Worm (Caenorhabditis elegans) whole organism, late embryonic: Measurements from ENCODE around the gene ZK177.2.

Experiments used
- C08G9.2 ChIP-seq: sonication (generic microtip); optimal IDR thresholded peaks from 2 replicates; lab custom pipeline; 2016; ENCODE audit warnings: mild to moderate bottlenecking, missing genetic modification characterization, moderate library complexity, missing compliant biosample characterization
- C38D4.7 ChIP-seq: fragments of 200-800 bp; sonication (Bioruptor generic); optimal IDR thresholded peaks from 2 replicates; lab custom pipeline; 2018; ENCODE audit warnings: mild to moderate bottlenecking, missing genetic modification characterization, moderate library complexity, missing compliant biosample characterization
- F13H6.1 ChIP-seq: sonication (generic microtip); optimal IDR thresholded peaks from 2 replicates; lab custom pipeline; 2016; ENCODE audit warnings: missing genetic modification characterization, missing compliant biosample characterization
- K02D7.2 ChIP-seq: sonication (generic microtip); optimal IDR thresholded peaks from 2 replicates; lab custom pipeline; 2017; ENCODE audit warnings: mild to moderate bottlenecking, missing genetic modification characterization, missing compliant biosample characterization
- K09A11.1 ChIP-seq: sonication (generic microtip); optimal IDR thresholded peaks from 2 replicates; lab custom pipeline; 2017; ENCODE audit warnings: antibody characterized with exemption, mild to moderate bottlenecking, missing genetic modification characterization, missing compliant biosample characterization; ENCODE audit not compliant: insufficient read depth
- Y22D7AL.16 ChIP-seq: sonication (generic microtip); optimal IDR thresholded peaks from 2 replicates; lab custom pipeline; 2016; ENCODE audit warnings: missing genetic modification characterization, missing compliant biosample characterization
- ama-1 ChIP-seq: fragments of 150-350 bp; optimal IDR thresholded peaks from 2 replicates; lab custom pipeline; 2014
- ceh-19 ChIP-seq: fragments of 200-800 bp; sonication (Bioruptor generic); optimal IDR thresholded peaks from 2 replicates; lab custom pipeline; 2018; ENCODE audit warnings: mild to moderate bottlenecking, missing genetic modification characterization, missing compliant biosample characterization
- ceh-2 ChIP-seq: sonication (generic microtip); optimal IDR thresholded peaks from 2 replicates; lab custom pipeline; 2016; ENCODE audit warnings: missing genotype, missing genetic modification characterization, missing compliant biosample characterization
- ceh-24 ChIP-seq: sonication (generic microtip); optimal IDR thresholded peaks from 2 replicates; lab custom pipeline; 2016; ENCODE audit warnings: mild to moderate bottlenecking, missing genetic modification characterization, missing compliant biosample characterization
- ceh-31 ChIP-seq: sonication (generic microtip); optimal IDR thresholded peaks from 2 replicates; lab custom pipeline; 2016; ENCODE audit warnings: missing genetic modification characterization, missing compliant biosample characterization
- dve-1 ChIP-seq: sonication (generic microtip); optimal IDR thresholded peaks from 2 replicates; lab custom pipeline; 2017; ENCODE audit warnings: antibody characterized with exemption, mild to moderate bottlenecking, missing genetic modification characterization, missing compliant biosample characterization
- elt-4 ChIP-seq: sonication (generic microtip); optimal IDR thresholded peaks from 2 replicates; lab custom pipeline; 2016; ENCODE audit warnings: missing genetic modification characterization, missing compliant biosample characterization
- ets-4 ChIP-seq: sonication (generic microtip); optimal IDR thresholded peaks from 2 replicates; lab custom pipeline; 2016; ENCODE audit warnings: missing genetic modification characterization, missing compliant biosample characterization
- fax-1 ChIP-seq: sonication (generic microtip); optimal IDR thresholded peaks from 2 replicates; lab custom pipeline; 2016; ENCODE audit warnings: missing genotype, missing genetic modification characterization, missing compliant biosample characterization
- fkh-10 ChIP-seq: fragments of 150-350 bp; optimal IDR thresholded peaks from 2 replicates; lab custom pipeline; 2014; ENCODE audit warnings: missing biosample characterization, missing genetic modification reagents, missing genetic modification characterization
- hlh-13 ChIP-seq: fragments of 200-800 bp; sonication (Bioruptor generic); optimal IDR thresholded peaks from 2 replicates; lab custom pipeline; 2018; ENCODE audit warnings: mild to moderate bottlenecking, missing genetic modification characterization, missing compliant biosample characterization
- hlh-15 ChIP-seq: sonication (generic microtip); optimal IDR thresholded peaks from 2 replicates; lab custom pipeline; 2016; ENCODE audit warnings: missing genetic modification characterization, missing compliant biosample characterization
- hlh-30 ChIP-seq: sonication (generic microtip); optimal IDR thresholded peaks from 2 replicates; lab custom pipeline; 2017; ENCODE audit warnings: antibody characterized with exemption, missing genetic modification characterization, missing compliant biosample characterization; ENCODE audit not compliant: insufficient read depth
- hlh-6 ChIP-seq: sonication (generic microtip); optimal IDR thresholded peaks from 2 replicates; lab custom pipeline; 2016; ENCODE audit warnings: missing genotype, missing genetic modification characterization, missing compliant biosample characterization
- lim-6 ChIP-seq: sonication (generic microtip); optimal IDR thresholded peaks from 2 replicates; lab custom pipeline; 2016; ENCODE audit warnings: missing genetic modification characterization, missing compliant biosample characterization
- lin-11 ChIP-seq: fragments of 200-800 bp; sonication (Bioruptor generic); optimal IDR thresholded peaks from 2 replicates; lab custom pipeline; 2018; ENCODE audit warnings: mild to moderate bottlenecking, missing genetic modification characterization, missing compliant biosample characterization
- madf-2 ChIP-seq: sonication (generic microtip); optimal IDR thresholded peaks from 2 replicates; lab custom pipeline; 2017; ENCODE audit warnings: missing genetic modification characterization, missing compliant biosample characterization
- nfya-1 ChIP-seq: sonication (generic microtip); optimal IDR thresholded peaks from 2 replicates; lab custom pipeline; 2017; ENCODE audit warnings: missing genetic modification characterization, mild to moderate bottlenecking, missing compliant biosample characterization, antibody characterized with exemption, moderate library complexity
- nhr-11 ChIP-seq: fragments of 150-350 bp; optimal IDR thresholded peaks from 2 replicates; lab custom pipeline; 2014; ENCODE audit warnings: missing biosample characterization, missing genetic modification characterization
- odd-2 ChIP-seq: sonication (generic microtip); optimal IDR thresholded peaks from 2 replicates; lab custom pipeline; 2017; ENCODE audit warnings: antibody characterized with exemption, mild to moderate bottlenecking, missing genetic modification characterization, missing compliant biosample characterization
- pat-9 ChIP-seq: fragments of 200-800 bp; sonication (Bioruptor generic); optimal IDR thresholded peaks from 2 replicates; lab custom pipeline; 2018; ENCODE audit warnings: mild to moderate bottlenecking, missing genetic modification characterization, moderate library complexity, missing compliant biosample characterization
- pax-1 ChIP-seq: fragments of 150-350 bp; optimal IDR thresholded peaks from 2 replicates; lab custom pipeline; 2014; ENCODE audit warnings: missing biosample characterization, missing genetic modification characterization
- pha-2 ChIP-seq: sonication (generic microtip); optimal IDR thresholded peaks from 2 replicates; lab custom pipeline; 2017; ENCODE audit warnings: mild to moderate bottlenecking, missing genetic modification characterization, missing compliant biosample characterization
- pha-4 ChIP-seq: fragments of 150-350 bp; optimal IDR thresholded peaks from 2 replicates; lab custom pipeline; 2018; ENCODE audit warnings: missing biosample characterization, missing genetic modification reagents, missing genetic modification characterization
- pros-1 ChIP-seq: fragments of 150-350 bp; optimal IDR thresholded peaks from 2 replicates; lab custom pipeline; 2014; ENCODE audit warnings: missing biosample characterization, missing genetic modification reagents, missing genetic modification characterization
- ref-2 ChIP-seq: sonication (generic microtip); optimal IDR thresholded peaks from 2 replicates; lab custom pipeline; 2016; ENCODE audit warnings: missing genetic modification characterization, missing compliant biosample characterization
- rnt-1 ChIP-seq: sonication (generic microtip); optimal IDR thresholded peaks from 2 replicates; lab custom pipeline; 2016; ENCODE audit warnings: missing genetic modification characterization, missing compliant biosample characterization
- sox-4 ChIP-seq: sonication (generic microtip); optimal IDR thresholded peaks from 2 replicates; lab custom pipeline; 2017; ENCODE audit warnings: mild to moderate bottlenecking, missing genetic modification characterization, inconsistent platforms, missing compliant biosample characterization
- syd-9 ChIP-seq: sonication (generic microtip); optimal IDR thresholded peaks from 2 replicates; lab custom pipeline; 2016; ENCODE audit warnings: mild to moderate bottlenecking, missing genetic modification characterization, moderate library complexity, missing compliant biosample characterization
- unc-86 ChIP-seq: sonication (generic microtip); optimal IDR thresholded peaks from 2 replicates; lab custom pipeline; 2016; ENCODE audit warnings: missing genetic modification characterization, missing compliant biosample characterization
- zip-5 ChIP-seq: sonication (generic microtip); optimal IDR thresholded peaks from 2 replicates; lab custom pipeline; 2016; ENCODE audit warnings: missing genetic modification characterization, missing compliant biosample characterization
- ztf-16 ChIP-seq: sonication (generic microtip); optimal IDR thresholded peaks from 2 replicates; lab custom pipeline; 2017; ENCODE audit warnings: missing genetic modification characterization, missing compliant biosample characterization

The ZK177.2 gene

DNA sequence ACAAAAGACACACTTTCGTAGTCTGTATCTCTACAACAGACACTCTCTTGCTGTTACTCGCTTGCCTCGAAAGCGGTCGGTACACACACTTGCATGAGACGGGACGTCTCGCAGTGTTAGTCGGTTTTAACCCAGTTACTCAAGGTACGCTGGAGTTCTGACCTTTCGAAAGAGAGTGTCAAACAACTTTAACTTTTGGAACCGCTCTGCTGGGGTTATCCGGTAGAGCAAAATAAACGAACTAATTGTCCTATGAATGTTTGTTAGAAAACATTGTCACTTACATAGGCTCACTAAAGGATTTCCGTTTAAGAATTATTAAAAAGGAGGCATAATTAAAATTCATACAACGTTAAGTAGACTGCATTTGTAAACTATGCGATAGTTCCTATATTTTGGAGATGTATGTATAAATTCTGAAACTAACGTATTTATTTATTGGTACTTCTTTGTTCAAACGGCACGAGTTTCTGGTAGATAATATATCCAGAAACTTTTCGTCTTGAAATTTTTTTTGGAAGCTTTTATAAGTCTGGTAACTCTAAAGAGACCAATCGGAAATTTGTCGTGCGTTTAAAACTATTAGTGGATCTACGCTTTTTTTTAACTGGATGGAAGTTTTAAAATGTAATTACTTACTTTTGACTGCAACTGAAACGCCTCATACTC is 24.6 kb downstream of the ZK177.2 start (continued):
- TF ChIP-seq odd-2 (tag; lab: Kevin White, UChicago), result no peak
- TF ChIP-seq nhr-11 (tag; lab: Kevin White, UChicago), result peak; percentile 75
- peak; percentile 44 for TF ChIP-seq F13H6.1
- TF ChIP-seq pha-4 (tag; lab: Kevin White, UChicago), result no peak
- TF ChIP-seq lim-6 (tag; lab: Kevin White, UChicago), result peak; percentile 76
- peak; percentile 71 for TF ChIP-seq unc-86
- TF ChIP-seq syd-9, result peak; percentile 65
- TF ChIP-seq Y22D7AL.16 (tag; lab: Kevin White, UChicago), result peak; percentile 58
- peak; percentile 68 for TF ChIP-seq lin-11 (tag; lab: Kevin White, UChicago)
- TF ChIP-seq ceh-2 (tag; lab: Kevin White, UChicago), result peak; percentile 70
- peak; percentile 68 for TF ChIP-seq madf-2 (tag; lab: Kevin White, UChicago)
- TF ChIP-seq ceh-19, result peak; percentile 89
- TF ChIP-seq pax-1 (tag; lab: Kevin White, UChicago), result peak; percentile 59
- TF ChIP-seq elt-4 (tag; lab: Kevin White, UChicago), result no peak
- peak; percentile 97 for TF ChIP-seq pros-1 (tag; lab: Kevin White, UChicago)
- TF ChIP-seq hlh-13, result peak; percentile 64
- peak; percentile 48 for TF ChIP-seq hlh-6 (tag; lab: Kevin White, UChicago)
- peak; percentile 79 for TF ChIP-seq pat-9 (tag; lab: Kevin White, UChicago)
- TF ChIP-seq ets-4, result peak; percentile 63
- TF ChIP-seq nfya-1 (tag; lab: Kevin White, UChicago), result peak; percentile 89
- TF ChIP-seq hlh-15 (tag; lab: Kevin White, UChicago), result peak; percentile 39
- peak; percentile 93 for TF ChIP-seq dve-1 (tag; lab: Kevin White, UChicago)
- peak; percentile 77 for TF ChIP-seq K09A11.1 (tag; lab: Kevin White, UChicago)
- TF ChIP-seq fax-1 (tag; lab: Kevin White, UChicago), result peak; percentile 68
- peak; percentile 91 for TF ChIP-seq ceh-31 (tag; lab: Kevin White, UChicago)
- TF ChIP-seq fkh-10, result peak; percentile 84
- TF ChIP-seq ceh-24 (tag; lab: Kevin White, UChicago), result peak; percentile 23
- TF ChIP-seq rnt-1 (tag; lab: Kevin White, UChicago), result peak; percentile 78
- TF ChIP-seq C08G9.2 (tag; lab: Kevin White, UChicago), result peak; percentile 49
- TF ChIP-seq zip-5 (tag; lab: Kevin White, UChicago), result peak; percentile 31
- peak; percentile 68 for TF ChIP-seq sox-4 (tag; lab: Kevin White, UChicago)
- peak; percentile 71 for TF ChIP-seq K02D7.2 (tag; lab: Kevin White, UChicago)
- peak; percentile 70 for TF ChIP-seq C38D4.7
- TF ChIP-seq hlh-30 (tag; lab: Kevin White, UChicago), result peak; percentile 3
- TF ChIP-seq ama-1 (lab: Kevin White, UChicago), result peak; percentile 99

DNA sequence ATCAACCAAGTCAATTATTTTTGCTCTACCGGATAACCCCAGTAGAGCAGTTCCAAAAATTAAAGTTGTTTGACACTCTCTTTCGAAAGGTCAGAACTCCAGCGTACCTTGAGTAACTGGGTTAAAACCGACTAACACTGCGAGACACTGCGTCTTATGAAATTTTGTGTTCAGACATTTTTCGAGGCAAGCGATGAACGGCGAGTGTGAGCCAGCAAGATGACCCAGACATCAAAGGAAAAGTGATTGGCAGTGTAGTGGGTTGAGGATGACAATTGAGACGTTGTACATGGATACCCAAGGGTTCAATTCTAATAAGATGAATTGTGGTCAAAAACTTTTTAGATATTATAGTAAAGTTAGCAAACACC is 25.1 kb downstream of the ZK177.2 start:
- TF ChIP-seq ztf-16 (tag; lab: Kevin White, UChicago) (no peak), syd-9 (no peak), hlh-6 (tag; lab: Kevin White, UChicago) (no peak), pat-9 (tag; lab: Kevin White, UChicago) (no peak), ceh-31 (tag; lab: Kevin White, UChicago) (no peak), ceh-19 (no peak), pha-4 (tag; lab: Kevin White, UChicago) (no peak), hlh-15 (tag; lab: Kevin White, UChicago) (no peak), rnt-1 (tag; lab: Kevin White, UChicago) (no peak), ets-4 (no peak), fax-1 (tag; lab: Kevin White, UChicago) (no peak), pha-2 (tag; lab: Kevin White, UChicago) (no peak)

DNA sequence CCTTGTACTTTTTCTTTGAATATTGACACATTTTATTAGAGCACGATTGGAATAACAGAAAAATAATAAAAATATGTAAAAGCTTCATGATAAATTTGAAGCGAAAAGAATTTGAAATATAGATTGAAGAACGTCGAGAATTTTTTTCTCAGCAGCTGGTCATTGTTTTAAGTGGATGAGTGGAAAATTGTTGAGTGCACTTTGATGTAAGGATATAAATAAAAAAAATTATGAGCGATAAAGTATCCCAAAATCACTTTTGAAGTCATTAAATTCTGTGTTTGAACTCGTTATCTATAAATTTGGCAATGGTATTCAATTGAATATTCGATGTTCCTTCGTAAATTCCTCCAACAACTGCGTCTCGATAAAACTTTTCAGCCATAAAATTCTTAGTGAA is 25.8 kb downstream of the ZK177.2 start, which contains the start of gene ins-13:
ins-13 (minus strand) TSS at position 101 of the 400 bp plus-strand sequence.
- no peak for TF ChIP-seq pha-2 (tag; lab: Kevin White, UChicago)
- no peak for TF ChIP-seq ref-2
- no peak for TF ChIP-seq sox-4 (tag; lab: Kevin White, UChicago)
- no peak for TF ChIP-seq nfya-1 (tag; lab: Kevin White, UChicago)
